Fruit fly (Drosophila melanogaster): ENCODE results near the gene Ubx.
A peak's percentile ranks its signal among the peaks of the same experiment; 100 is the strongest.

Ubx gene

DNA sequence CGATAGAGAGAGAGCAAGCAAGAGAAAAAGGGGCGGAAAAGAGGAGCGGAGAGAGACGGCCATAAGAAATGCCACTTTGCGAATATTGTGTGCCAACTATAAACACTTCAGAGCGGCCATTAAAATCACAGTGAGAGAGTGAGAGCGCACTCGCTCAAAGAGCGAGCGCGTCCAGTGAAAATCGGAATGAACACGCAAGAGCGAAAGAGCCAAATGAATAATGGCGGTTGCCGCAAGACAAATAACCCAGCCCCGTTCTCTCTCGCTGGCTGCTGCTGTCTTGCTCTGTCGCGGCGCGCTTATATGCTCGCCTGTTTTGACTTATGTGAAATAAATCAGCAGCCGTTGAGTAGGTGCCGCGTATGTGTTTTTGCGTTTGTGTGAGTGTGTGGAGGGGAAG lies 31.4 kb downstream of the Ubx start (continued):
- TF ChIP-seq CoRest (tag; optimal IDR thresholded peaks at IDR 0.05) (peak; percentile 45), hb (GFP tag; IDR thresholded peaks at IDR 0.05; ENCODE audit: partially characterized antibody) (no peak), CG17568 (GFP tag; optimal IDR thresholded peaks at IDR 0.05) (no peak), CG11560 (tag; IDR thresholded peaks at IDR 0.05) (no peak), Dek (tag; optimal IDR thresholded peaks at IDR 0.05) (no peak), Nf-YA (GFP tag; IDR thresholded peaks at IDR 0.05) (peak; percentile 64), wor (GFP tag; IDR thresholded peaks at IDR 0.05) (no peak), her (GFP tag; optimal IDR thresholded peaks at IDR 0.05) (no peak), abd-A (tag; optimal IDR thresholded peaks at IDR 0.05) (peak; percentile 100), Dip3 (GFP tag; optimal IDR thresholded peaks at IDR 0.05) (no peak), nau (GFP tag; optimal IDR thresholded peaks at IDR 0.05) (peak; percentile 9), Opbp (GFP tag; IDR thresholded peaks at IDR 0.05; ENCODE audit: partially characterized antibody) (peak; percentile 67), CG15479 (GFP tag; optimal IDR thresholded peaks at IDR 0.05) (peak; percentile 61), Abd-B (GFP tag; optimal IDR thresholded peaks at IDR 0.05) (peak; percentile 29), MTF-1 (GFP tag; optimal IDR thresholded peaks at IDR 0.05; ENCODE audit: borderline replicate concordance) (no peak), CG2202 (tag; optimal IDR thresholded peaks at IDR 0.05) (no peak), chif (GFP tag; optimal IDR thresholded peaks at IDR 0.05) (no peak), Ets97D (GFP tag; optimal IDR thresholded peaks at IDR 0.05) (no peak), Lim3 (GFP tag; IDR thresholded peaks at IDR 0.05) (no peak), crc (GFP tag; optimal IDR thresholded peaks at IDR 0.05) (no peak), CG9797 (GFP tag; optimal IDR thresholded peaks at IDR 0.05) (no peak), CG14965 (GFP tag; optimal IDR thresholded peaks at IDR 0.05; ENCODE audit: borderline replicate concordance) (no peak), CG10959 (GFP tag; IDR thresholded peaks at IDR 0.05) (no peak), CG1832 (GFP tag; optimal IDR thresholded peaks at IDR 0.05) (peak; percentile 97), CG9817 (tag; optimal IDR thresholded peaks at IDR 0.05) (no peak), CG8944 (GFP tag; optimal IDR thresholded peaks at IDR 0.05) (no peak), Awh (GFP tag; IDR thresholded peaks at IDR 0.05) (no peak), HLHmδ (GFP tag; optimal IDR thresholded peaks at IDR 0.05) (no peak), CG18011 (GFP tag; optimal IDR thresholded peaks at IDR 0.05) (no peak), tll (GFP tag; optimal IDR thresholded peaks at IDR 0.05) (peak in 1 of 2 experiments; percentile 89), CG8478 (optimal IDR thresholded peaks at IDR 0.05) (peak; percentile 89), Spps (tag; optimal IDR thresholded peaks at IDR 0.05) (no peak), bab2 (GFP tag; optimal IDR thresholded peaks at IDR 0.05) (no peak), dati (GFP tag; IDR thresholded peaks at IDR 0.05) (no peak), MESR4 (GFP tag; optimal IDR thresholded peaks at IDR 0.05) (no peak), CG2120 (GFP tag; optimal IDR thresholded peaks at IDR 0.05) (no peak), CG10147 (GFP tag; optimal IDR thresholded peaks at IDR 0.05) (no peak), CG5245 (GFP tag; optimal IDR thresholded peaks at IDR 0.05) (no peak), sens-2 (GFP tag; IDR thresholded peaks at IDR 0.05) (peak; percentile 83), HmgD (GFP tag; optimal IDR thresholded peaks at IDR 0.05) (peak; percentile 41), Lpt (GFP tag; optimal IDR thresholded peaks at IDR 0.05) (no peak), CG7963 (GFP tag; IDR thresholded peaks at IDR 0.05; ENCODE audit: partially characterized antibody) (no peak), ken (GFP tag; IDR thresholded peaks at IDR 0.05) (no peak), pho (GFP tag; optimal IDR thresholded peaks at IDR 0.05) (no peak), Optix (GFP tag; IDR thresholded peaks at IDR 0.05) (0 out of 3 replicates have a peak, but pooled peaks have one; percentile 16), HmgZ (tag; optimal IDR thresholded peaks at IDR 0.05) (peak; percentile 33), CG2199 (GFP tag; IDR thresholded peaks at IDR 0.05) (no peak), pb (GFP tag; optimal IDR thresholded peaks at IDR 0.05) (peak; percentile 6), vnd (GFP tag; IDR thresholded peaks at IDR 0.05; ENCODE audit: partially characterized antibody) (peak; percentile 44; the same call in 1 of the 3 replicates), H2.0 (GFP tag; IDR thresholded peaks at IDR 0.05) (no peak), cg (GFP tag; optimal IDR thresholded peaks at IDR 0.05) (peak; percentile 95)

Measured in whole organism, embryonic.